Worm (Caenorhabditis elegans) whole organism, L2 larva: ENCODE measurements around the gene B0244.10.
A peak's percentile ranks its signal among the peaks of the same experiment; 100 is the strongest.

Experiments used
- C34F6.9 ChIP-seq: fragments of 150-350 bp; optimal IDR thresholded peaks from 2 replicates; lab custom pipeline; 2014; ENCODE audit warnings: missing biosample characterization, missing genetic modification characterization
- F13H6.1 ChIP-seq: sonication (generic microtip); optimal IDR thresholded peaks from 2 replicates; lab custom pipeline; 2016; ENCODE audit warnings: missing genetic modification characterization, missing compliant biosample characterization
- Y55F3AM.14 ChIP-seq: fragments of 200-800 bp; sonication (Bioruptor generic); optimal IDR thresholded peaks from 2 replicates; lab custom pipeline; 2018; ENCODE audit warnings: mild to moderate bottlenecking, missing genetic modification characterization, missing compliant biosample characterization
- aly-2 ChIP-seq: fragments of 150-350 bp; optimal IDR thresholded peaks from 2 replicates; lab custom pipeline; 2014; ENCODE audit warnings: missing biosample characterization, missing genetic modification characterization
- ama-1 ChIP-seq: fragments of 150-350 bp; optimal IDR thresholded peaks from 2 replicates; lab custom pipeline; 2018; ENCODE audit warnings: inconsistent platforms
- crh-2 ChIP-seq: sonication (generic microtip); optimal IDR thresholded peaks from 2 replicates; lab custom pipeline; 2017; ENCODE audit warnings: missing biosample characterization, missing genetic modification characterization
- elt-1 ChIP-seq: fragments of 150-350 bp; optimal IDR thresholded peaks from 2 replicates; lab custom pipeline; 2014; ENCODE audit warnings: missing biosample characterization, missing genetic modification characterization
- elt-3 ChIP-seq: sonication (generic microtip); optimal IDR thresholded peaks from 2 replicates; lab custom pipeline; 2017; ENCODE audit warnings: missing biosample characterization, missing genetic modification characterization
- fos-1 ChIP-seq: fragments of 150-350 bp; optimal IDR thresholded peaks from 2 replicates; lab custom pipeline; 2014; ENCODE audit warnings: missing biosample characterization, missing genetic modification characterization
- gmeb-1 ChIP-seq: fragments of 150-350 bp; optimal IDR thresholded peaks from 2 replicates; lab custom pipeline; 2014; ENCODE audit warnings: missing biosample characterization, missing genetic modification characterization
- lin-11 ChIP-seq: fragments of 150-350 bp; sonication (generic microtip); optimal IDR thresholded peaks from 2 replicates; lab custom pipeline; 2014; ENCODE audit warnings: missing biosample characterization, missing genetic modification characterization, inconsistent platforms, mixed read lengths
- lin-13 ChIP-seq: fragments of 150-350 bp; optimal IDR thresholded peaks from 2 replicates; lab custom pipeline; 2014; ENCODE audit warnings: missing biosample characterization, missing genetic modification reagents, missing genetic modification characterization
- lsy-2 ChIP-seq, 2 experiments: fragments of 150-350 bp in 1 of 2; sonication (generic microtip) in 1 of 2; optimal IDR thresholded peaks; 2 replicates each; lab custom pipeline; 2014 to 2017; ENCODE audit warnings: missing biosample characterization in 2 of 2, missing genetic modification characterization in 2 of 2
- mab-5 ChIP-seq: fragments of 150-350 bp; optimal IDR thresholded peaks from 2 replicates; lab custom pipeline; 2014; ENCODE audit warnings: missing biosample characterization, missing genetic modification characterization
- mbf-1 ChIP-seq: sonication (generic microtip); optimal IDR thresholded peaks from 2 replicates; lab custom pipeline; 2017; ENCODE audit warnings: missing biosample characterization, missing genetic modification characterization
- nhr-11 ChIP-seq: fragments of 150-350 bp; optimal IDR thresholded peaks from 2 replicates; lab custom pipeline; 2014; ENCODE audit warnings: missing biosample characterization, missing genetic modification characterization
- nhr-12 ChIP-seq: fragments of 150-350 bp; optimal IDR thresholded peaks from 2 replicates; lab custom pipeline; 2014; ENCODE audit warnings: missing biosample characterization, missing genetic modification characterization
- nhr-129 ChIP-seq: fragments of 150-350 bp; optimal IDR thresholded peaks from 2 replicates; lab custom pipeline; 2014; ENCODE audit warnings: missing biosample characterization, missing genetic modification characterization
- nhr-23 ChIP-seq: fragments of 150-350 bp; optimal IDR thresholded peaks from 2 replicates; lab custom pipeline; 2014; ENCODE audit warnings: missing biosample characterization, missing genetic modification reagents, missing genetic modification characterization
- nhr-25 ChIP-seq: fragments of 150-350 bp; sonication (generic microtip); optimal IDR thresholded peaks from 3 replicates; lab custom pipeline; 2014; ENCODE audit warnings: missing biosample characterization, missing genetic modification characterization
- nhr-6 ChIP-seq: fragments of 150-350 bp; optimal IDR thresholded peaks from 2 replicates; lab custom pipeline; 2014; ENCODE audit warnings: missing biosample characterization, missing genetic modification characterization
- nhr-77 ChIP-seq: fragments of 150-350 bp; optimal IDR thresholded peaks from 2 replicates; lab custom pipeline; 2014; ENCODE audit warnings: missing biosample characterization, missing genetic modification characterization
- peb-1 ChIP-seq: fragments of 150-350 bp; optimal IDR thresholded peaks from 2 replicates; lab custom pipeline; 2014; ENCODE audit warnings: missing biosample characterization, missing genetic modification characterization
- sem-4 ChIP-seq: fragments of 150-350 bp; optimal IDR thresholded peaks from 2 replicates; lab custom pipeline; 2014; ENCODE audit warnings: missing biosample characterization, missing genetic modification reagents, missing genetic modification characterization
- sma-9 ChIP-seq, 2 experiments: fragments of 150-350 bp in 1 of 2; sonication (generic microtip) in 1 of 2; optimal IDR thresholded peaks; 2 replicates each; lab custom pipeline; 2014 to 2016; ENCODE audit warnings: missing genetic modification characterization in 2 of 2, mild to moderate bottlenecking in 1 of 2, missing biosample characterization in 1 of 2, missing compliant biosample characterization in 1 of 2, missing genetic modification reagents in 1 of 2, moderate library complexity in 1 of 2
- snpc-4 ChIP-seq: fragments of 150-350 bp; optimal IDR thresholded peaks from 2 replicates; lab custom pipeline; 2014; ENCODE audit warnings: missing biosample characterization, missing genetic modification characterization
- unc-39 ChIP-seq: fragments of 150-350 bp; optimal IDR thresholded peaks from 2 replicates; lab custom pipeline; 2014; ENCODE audit warnings: missing biosample characterization, missing genetic modification characterization
- unc-55 ChIP-seq: fragments of 150-350 bp; sonication (generic microtip); optimal IDR thresholded peaks from 3 replicates; lab custom pipeline; 2014; ENCODE audit warnings: missing biosample characterization, missing genetic modification reagents, missing genetic modification characterization
- ztf-11 ChIP-seq: sonication (generic microtip); optimal IDR thresholded peaks from 2 replicates; lab custom pipeline; 2017; ENCODE audit warnings: missing biosample characterization, missing genetic modification characterization
- ztf-4 ChIP-seq: fragments of 150-350 bp; optimal IDR thresholded peaks from 2 replicates; lab custom pipeline; 2014; ENCODE audit warnings: missing biosample characterization, missing genetic modification characterization

B0244.10 gene

ce11 chrIII:5734905-5735304 lies at the start of gene B0244.10:
Gene B0244.10, plus strand, starts transcription at chrIII:5735158.
- TF ChIP-seq crh-2 (tag; lab: Kevin White, UChicago) (peak; percentile 34), fos-1 (tag; lab: Kevin White, UChicago) (peak; percentile 98), nhr-11 (tag; lab: Kevin White, UChicago) (no peak), gmeb-1 (tag; lab: Kevin White, UChicago) (peak; percentile 2), ama-1 (lab: Kevin White, UChicago) (no peak)

ce11 chrIII:5688246-5688645 lies 46.7 kb upstream of the B0244.10 start:
- TF ChIP-seq nhr-129 (tag; lab: Kevin White, UChicago) (peak; percentile 77), nhr-25 (tag; lab: Kevin White, UChicago) (no peak), sem-4 (tag; lab: Kevin White, UChicago) (peak; percentile 24), ztf-11 (tag; lab: Kevin White, UChicago) (no peak), C34F6.9 (peak; percentile 69), unc-39 (tag; lab: Kevin White, UChicago) (no peak), fos-1 (tag; lab: Kevin White, UChicago) (peak; percentile 48), ztf-4 (tag; lab: Kevin White, UChicago) (no peak), nhr-12 (tag; lab: Kevin White, UChicago) (no peak), nhr-23 (tag; lab: Kevin White, UChicago) (no peak), snpc-4 (tag; lab: Kevin White, UChicago) (peak; percentile 22), aly-2 (tag; lab: Kevin White, UChicago) (no peak), nhr-6 (tag; lab: Kevin White, UChicago) (no peak), lin-13 (GFP tag; lab: Kevin White, UChicago) (peak; percentile 10), sma-9 (GFP tag; optimal IDR thresholded peaks at IDR 0.05; lab: Kevin White, UChicago) (peak; percentile 63), sma-9 (tag; optimal IDR thresholded peaks at IDR 0.05; lab: Kevin White, UChicago) (no peak), mab-5 (tag; lab: Kevin White, UChicago) (no peak), ama-1 (lab: Kevin White, UChicago) (peak; percentile 48), nhr-77 (tag; lab: Kevin White, UChicago) (no peak), unc-55 (GFP tag; lab: Kevin White, UChicago) (peak; percentile 67), crh-2 (tag; lab: Kevin White, UChicago) (peak; percentile 69), lsy-2 (tag; optimal IDR thresholded peaks at IDR 0.05; lab: Kevin White, UChicago) (peak in 1 of 2 experiments; percentile 48), mbf-1 (tag; lab: Kevin White, UChicago) (no peak), F13H6.1 (tag; lab: Kevin White, UChicago) (peak; percentile 78), gmeb-1 (tag; lab: Kevin White, UChicago) (no peak), peb-1 (tag; lab: Kevin White, UChicago) (no peak)

- TF ChIP-seq ztf-4 (tag; lab: Kevin White, UChicago) (no peak), elt-1 (no peak), nhr-25 (tag; lab: Kevin White, UChicago) (no peak), mab-5 (tag; lab: Kevin White, UChicago) (no peak), elt-3 (tag; lab: Kevin White, UChicago) (no peak), unc-39 (tag; lab: Kevin White, UChicago) (no peak), crh-2 (tag; lab: Kevin White, UChicago) (no peak), Y55F3AM.14 (GFP tag; lab: Kevin White, UChicago) (no peak), peb-1 (tag; lab: Kevin White, UChicago) (no peak), ztf-11 (tag; lab: Kevin White, UChicago) (no peak), lsy-2 (tag; optimal IDR thresholded peaks at IDR 0.05; lab: Kevin White, UChicago) (no peak), F13H6.1 (tag; lab: Kevin White, UChicago) (no peak), nhr-23 (tag; lab: Kevin White, UChicago) (no peak), gmeb-1 (tag; lab: Kevin White, UChicago) (no peak)
Observed at ce11 chrIII:5691826-5692225, 43.1 kb upstream of the B0244.10 start.

- TF ChIP-seq C34F6.9 (peak; percentile 27), unc-55 (GFP tag; lab: Kevin White, UChicago) (peak; percentile 59), lsy-2 (tag; optimal IDR thresholded peaks at IDR 0.05; lab: Kevin White, UChicago) (peak in 1 of 2 experiments; percentile 30), nhr-77 (tag; lab: Kevin White, UChicago) (no peak), crh-2 (tag; lab: Kevin White, UChicago) (no peak), lin-11 (tag; lab: Kevin White, UChicago) (peak; percentile 14), ama-1 (lab: Kevin White, UChicago) (no peak), nhr-12 (tag; lab: Kevin White, UChicago) (no peak), nhr-11 (tag; lab: Kevin White, UChicago) (no peak), elt-3 (tag; lab: Kevin White, UChicago) (no peak), nhr-129 (tag; lab: Kevin White, UChicago) (peak; percentile 6)
Observed at ce11 chrIII:5692690-5693089, 42.3 kb upstream of the B0244.10 start, which contains the start of the genes abi-1 and arle-14. Gene abi-1, minus strand, starts transcription at chrIII:5692740. Gene arle-14, plus strand, starts transcription at chrIII:5692906.
